Worm (Caenorhabditis elegans): ENCODE measurements around the gene B0238.12.

DNA sequence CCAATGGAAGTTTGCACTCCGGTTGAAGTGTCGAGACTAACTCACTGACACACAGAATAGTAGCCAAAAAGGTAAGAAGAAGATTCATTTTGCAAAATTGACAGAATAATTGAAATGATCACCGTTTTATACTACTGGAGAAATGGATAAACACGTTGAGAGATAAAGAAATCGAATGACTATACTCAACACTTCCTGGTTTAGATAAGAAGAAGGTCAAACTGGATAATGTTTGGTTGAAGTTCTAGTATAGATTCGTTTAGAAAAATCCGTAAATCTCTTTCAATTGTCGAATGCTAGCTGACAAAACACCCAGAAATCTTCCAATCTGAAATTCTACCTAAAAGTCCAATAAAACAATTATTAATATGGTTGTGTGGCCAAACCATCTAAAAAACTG is 21.6 kb downstream of the B0238.12 start, which contains the start of gene Y49G5A.1:
- TF ChIP-seq tra-4 (tag; optimal IDR thresholded peaks at IDR 0.05) (no peak), ama-1 (optimal IDR thresholded peaks at IDR 0.05) (no peak), pes-1 (GFP tag; IDR thresholded peaks at IDR 0.05) (no peak), B0310.2 (tag; optimal IDR thresholded peaks at IDR 0.05) (no peak), F13C5.2 (tag; optimal IDR thresholded peaks at IDR 0.05) (no peak), scrt-1 (GFP tag; IDR thresholded peaks at IDR 0.05) (no peak), sea-1 (GFP tag; conservative IDR thresholded peaks at IDR 0.05) (no peak), hnd-1 (tag; optimal IDR thresholded peaks at IDR 0.05) (no peak), hmbx-1 (tag; optimal IDR thresholded peaks at IDR 0.05) (no peak), flt-1 (GFP tag; IDR thresholded peaks at IDR 0.05) (no peak), ceh-36 (tag; optimal IDR thresholded peaks at IDR 0.05) (no peak), ceh-13 (GFP tag; optimal IDR thresholded peaks at IDR 0.05) (no peak)

All from whole organism, early embryonic.